Fruit fly (Drosophila melanogaster): Measurements from ENCODE around the gene melt.

DNA sequence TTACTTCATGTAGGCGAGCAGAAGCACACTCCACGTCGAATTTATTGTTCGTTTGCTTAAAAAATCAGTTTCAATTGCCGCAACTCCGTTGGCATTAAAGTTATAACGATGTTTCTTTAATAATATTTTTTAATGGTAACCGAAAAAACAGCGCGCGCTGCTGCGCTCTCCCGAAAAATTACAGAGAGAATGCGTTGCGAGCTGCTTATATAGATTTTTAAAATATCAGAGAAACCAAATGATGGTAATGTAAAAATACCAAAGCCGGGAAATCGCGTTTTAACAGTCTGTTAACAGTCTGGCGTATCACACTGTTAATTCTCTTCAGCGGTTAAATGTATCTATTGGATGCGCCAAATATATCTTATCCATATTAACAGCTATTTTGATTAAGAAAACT is 22.6 kb downstream of the melt start, which contains the start of gene corn:
- TF ChIP-seq CG5204 (GFP tag; optimal IDR thresholded peaks at IDR 0.05): no peak
- TF ChIP-seq CG12768 (GFP tag; optimal IDR thresholded peaks at IDR 0.05): no peak
- TF ChIP-seq CG14711 (tag; optimal IDR thresholded peaks at IDR 0.05): no peak
- TF ChIP-seq pad (GFP tag; optimal IDR thresholded peaks at IDR 0.05): no peak
- no peak for TF ChIP-seq Hr96 (GFP tag; optimal IDR thresholded peaks at IDR 0.05)
- TF ChIP-seq ovo (GFP tag; optimal IDR thresholded peaks at IDR 0.05): no peak
- no peak for TF ChIP-seq tj (GFP tag; optimal IDR thresholded peaks at IDR 0.05)
- TF ChIP-seq cic (GFP tag; optimal IDR thresholded peaks at IDR 0.05): no peak
- TF ChIP-seq CG7101 (tag; optimal IDR thresholded peaks at IDR 0.05): peak; percentile 6
- no peak for TF ChIP-seq toe (GFP tag; optimal IDR thresholded peaks at IDR 0.05)
- no peak for TF ChIP-seq kay (GFP tag; ENCODE audit: borderline replicate concordance)
- TF ChIP-seq bab1 (GFP tag; optimal IDR thresholded peaks at IDR 0.05): no peak
